Fruit fly (Drosophila melanogaster): Measurements from ENCODE around the gene CG34437.

DNA sequence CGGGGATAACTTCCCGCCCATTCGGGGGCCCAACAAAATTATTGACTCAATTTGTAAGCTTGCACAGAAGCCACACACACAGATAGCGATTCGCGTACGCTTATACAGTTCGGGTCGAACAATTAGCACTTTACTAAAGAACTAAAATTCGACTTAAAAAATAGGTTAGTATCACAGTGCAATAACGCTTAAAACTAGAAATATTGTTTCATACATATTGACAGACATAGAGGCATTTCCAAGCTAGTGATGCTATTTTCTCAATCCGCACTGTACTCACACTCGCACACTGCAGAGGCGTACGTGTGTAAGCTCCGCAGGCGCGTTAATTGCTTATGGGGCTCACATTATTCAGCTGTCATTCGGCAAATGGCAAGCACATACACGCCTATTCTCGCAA lies 14.0 kb downstream of the CG34437 start:
- TF ChIP-seq fru (GFP tag; optimal IDR thresholded peaks at IDR 0.05) (no peak), Hr78 (GFP tag; optimal IDR thresholded peaks at IDR 0.05) (no peak), sv (GFP tag; optimal IDR thresholded peaks at IDR 0.05) (no peak), usp (GFP tag; optimal IDR thresholded peaks at IDR 0.05) (no peak), OdsH (GFP tag; optimal IDR thresholded peaks at IDR 0.05) (no peak), br (GFP tag; optimal IDR thresholded peaks at IDR 0.05) (no peak), CG32264 (GFP tag; optimal IDR thresholded peaks at IDR 0.05) (no peak), Myc (optimal IDR thresholded peaks at IDR 0.05) (no peak), Abd-B (GFP tag; optimal IDR thresholded peaks at IDR 0.05) (no peak), Mio (GFP tag; optimal IDR thresholded peaks at IDR 0.05) (no peak), Rel (GFP tag; optimal IDR thresholded peaks at IDR 0.05) (no peak), Rel (tag; optimal IDR thresholded peaks at IDR 0.05) (no peak)

Measured in whole organism, wandering third instar larva.